Worm (Caenorhabditis elegans): ENCODE measurements around the gene F55D10.4.

F55D10.4 gene

DNA sequence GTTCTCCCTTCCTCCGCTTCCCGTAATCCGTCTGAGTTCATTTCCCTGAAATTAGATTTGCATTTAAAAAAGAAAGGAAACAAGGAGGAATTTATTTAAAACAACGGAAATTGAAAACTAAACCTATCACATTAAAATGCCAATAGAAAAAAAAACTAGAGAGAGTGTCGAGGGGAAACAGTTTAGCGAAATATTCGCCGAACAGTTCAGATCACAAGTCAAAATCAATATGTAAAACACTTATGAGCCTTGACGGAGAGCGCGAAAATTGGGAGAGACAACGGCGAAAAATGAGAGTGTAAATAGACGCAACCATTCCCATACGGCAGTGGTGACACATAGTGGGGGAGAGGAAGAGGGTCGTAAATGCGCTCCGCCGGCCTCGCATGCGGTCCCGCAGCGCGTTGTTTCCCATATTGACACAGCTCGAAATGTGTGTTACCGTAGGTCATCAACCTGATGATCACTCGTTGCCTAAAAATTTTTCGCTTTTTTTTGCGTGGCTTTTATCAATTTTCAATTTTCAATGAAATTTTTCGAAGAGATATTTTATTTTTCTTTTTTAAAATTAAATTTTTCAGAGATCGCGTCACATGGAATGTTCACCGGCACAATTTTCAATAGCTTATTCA, 8.6 kb downstream of the F55D10.4 start, which contains the start of the genes dnj-14 and glit-1 (continued):
- TF ChIP-seq R02D3.7 (tag; optimal IDR thresholded peaks at IDR 0.05) (no peak), ceh-16 (tag; optimal IDR thresholded peaks at IDR 0.05) (no peak), F13H6.1 (tag; optimal IDR thresholded peaks at IDR 0.05) (peak; percentile 94), nhr-6 (tag; optimal IDR thresholded peaks at IDR 0.05) (peak; percentile 71), lin-39 (tag; optimal IDR thresholded peaks at IDR 0.05) (no peak), mdl-1 (tag; optimal IDR thresholded peaks at IDR 0.05) (peak; percentile 48 to 76)

DNA sequence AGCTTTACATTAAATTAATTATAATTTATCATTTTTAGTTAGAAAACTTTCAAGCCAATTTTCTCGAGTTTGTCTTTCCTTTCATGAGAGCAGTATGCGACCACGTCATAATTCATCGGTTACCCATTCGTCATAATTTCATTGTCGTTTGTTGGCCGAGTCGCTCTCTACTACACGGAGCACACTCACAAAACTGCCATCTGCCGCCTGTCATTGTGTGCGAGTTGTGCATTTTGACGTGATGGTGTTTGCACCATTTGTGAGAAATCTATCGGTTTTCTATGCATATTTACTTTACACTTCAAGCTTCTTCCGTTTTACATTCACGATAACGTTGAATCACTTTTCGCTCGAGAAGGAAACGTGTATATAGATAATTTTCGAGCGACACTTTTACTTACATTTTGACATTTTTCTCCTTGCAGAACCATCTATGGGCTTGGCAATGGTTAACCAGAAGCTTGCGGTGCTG, 13.7 kb downstream of the F55D10.4 start, which contains the start of gene dhhc-10:
Gene dhhc-10 (plus strand): TSS at position 422 of the 472 bp plus-strand sequence.
- TF ChIP-seq lin-13 (GFP tag; optimal IDR thresholded peaks at IDR 0.05): peak; percentile 26
- peak; percentile 69 for TF ChIP-seq F13H6.1 (tag; optimal IDR thresholded peaks at IDR 0.05)
- TF ChIP-seq sma-9 (GFP tag; optimal IDR thresholded peaks at IDR 0.05): peak; percentile 47
- no peak for TF ChIP-seq sma-9 (tag; optimal IDR thresholded peaks at IDR 0.05)
- TF ChIP-seq unc-55 (GFP tag; optimal IDR thresholded peaks at IDR 0.05): peak; percentile 41
- no peak for TF ChIP-seq mdl-1 (tag; optimal IDR thresholded peaks at IDR 0.05)
- TF ChIP-seq lsy-2 (tag; optimal IDR thresholded peaks at IDR 0.05): peak; percentile 28 to 73
- no peak for TF ChIP-seq elt-1 (tag; optimal IDR thresholded peaks at IDR 0.05)
- TF ChIP-seq mab-5 (tag; optimal IDR thresholded peaks at IDR 0.05): peak; percentile 37
- TF ChIP-seq nhr-21 (tag; optimal IDR thresholded peaks at IDR 0.05): no peak
- peak; percentile 46 for TF ChIP-seq gmeb-1 (tag; optimal IDR thresholded peaks at IDR 0.05)
- no peak for TF ChIP-seq Y55F3AM.14 (GFP tag; optimal IDR thresholded peaks at IDR 0.05)
- TF ChIP-seq lin-11 (tag; optimal IDR thresholded peaks at IDR 0.05): peak; percentile 10
- TF ChIP-seq fos-1 (tag; optimal IDR thresholded peaks at IDR 0.05): peak; percentile 98
- TF ChIP-seq crh-2 (tag; optimal IDR thresholded peaks at IDR 0.05): peak; percentile 80
- peak; percentile 68 for TF ChIP-seq C34F6.9 (tag; optimal IDR thresholded peaks at IDR 0.05)
- TF ChIP-seq nhr-129 (tag; optimal IDR thresholded peaks at IDR 0.05): peak; percentile 82
- no peak for TF ChIP-seq sem-4 (tag; optimal IDR thresholded peaks at IDR 0.05)
- no peak for TF ChIP-seq snpc-4 (tag; optimal IDR thresholded peaks at IDR 0.05)

DNA sequence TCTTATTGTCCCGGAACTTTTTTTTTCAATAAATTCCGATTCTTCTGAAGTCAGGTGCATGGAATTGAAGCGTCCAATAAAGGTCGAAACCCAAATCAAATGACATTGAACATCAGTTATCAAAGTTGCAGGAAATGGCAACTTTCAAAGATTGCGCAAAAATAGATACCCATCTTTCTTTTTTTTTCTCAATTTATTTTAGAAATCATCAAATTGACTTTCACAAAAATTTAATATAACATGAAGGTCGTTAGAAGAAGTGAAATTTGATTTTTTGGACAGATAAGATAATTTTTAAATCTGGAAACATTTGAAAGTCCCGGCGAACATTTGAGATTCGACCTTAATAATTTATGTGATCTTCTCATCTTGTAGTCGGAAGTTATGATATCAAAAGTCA, 14.8 kb downstream of the F55D10.4 start:
- TF ChIP-seq nhr-25 (tag; optimal IDR thresholded peaks at IDR 0.05) (peak; percentile 40), unc-62 (GFP tag; optimal IDR thresholded peaks at IDR 0.05) (no peak), blmp-1 (tag; optimal IDR thresholded peaks at IDR 0.05; ENCODE audit: insufficient read depth) (peak; percentile 64)

DNA sequence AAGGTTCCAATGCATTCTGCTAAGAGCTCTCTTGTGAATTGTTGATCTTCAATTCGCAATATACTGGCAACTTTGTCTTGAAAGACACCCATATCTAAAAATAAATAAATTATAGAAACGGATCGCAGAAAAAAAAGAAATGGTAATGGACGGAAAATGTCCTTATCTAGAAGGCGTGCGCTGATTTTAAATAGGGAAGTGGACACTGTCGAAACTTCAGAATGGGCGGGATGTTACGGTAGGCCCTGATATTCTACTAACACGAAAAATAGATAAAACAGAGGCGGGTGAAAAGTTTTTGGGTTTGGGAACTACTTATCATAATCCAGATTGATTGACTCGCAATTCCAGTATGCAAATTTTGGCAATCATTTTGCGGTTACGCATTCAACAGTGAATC, 15.6 kb downstream of the F55D10.4 start, which contains the start of gene aqp-8:
Gene aqp-8 (minus strand): TSS at position 101 of the 400 bp plus-strand sequence.
- TF ChIP-seq skn-1 (tag; optimal IDR thresholded peaks at IDR 0.05) (no peak), R02D3.7 (tag; optimal IDR thresholded peaks at IDR 0.05) (no peak), fos-1 (tag; optimal IDR thresholded peaks at IDR 0.05) (no peak), peb-1 (tag; optimal IDR thresholded peaks at IDR 0.05) (no peak)

DNA sequence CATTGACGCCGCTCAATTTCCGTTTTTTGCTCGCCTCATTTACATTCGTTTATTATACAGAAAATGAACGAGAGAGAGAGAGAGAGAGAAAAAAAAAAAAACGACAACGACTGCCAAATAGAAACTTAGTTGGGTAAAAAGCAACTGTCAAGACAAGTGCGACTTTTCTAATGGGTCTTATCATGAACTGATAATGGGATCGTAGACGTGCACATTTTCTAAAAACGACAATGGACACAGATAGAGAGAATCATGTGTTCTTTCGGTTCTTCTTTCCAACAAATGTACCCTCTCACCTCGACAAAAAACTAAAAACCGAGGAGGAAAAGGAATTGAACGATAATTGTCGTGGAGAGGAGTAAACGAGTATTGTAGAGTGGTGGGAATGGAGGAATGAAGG, 20.4 kb downstream of the F55D10.4 start:
- no peak for TF ChIP-seq unc-39 (tag; optimal IDR thresholded peaks at IDR 0.05)
- TF ChIP-seq skn-1 (tag; optimal IDR thresholded peaks at IDR 0.05): no peak
- peak; percentile 23 for TF ChIP-seq crh-2 (tag; optimal IDR thresholded peaks at IDR 0.05)
- no peak for TF ChIP-seq lin-13 (GFP tag; optimal IDR thresholded peaks at IDR 0.05)
- no peak for TF ChIP-seq elt-3 (tag; optimal IDR thresholded peaks at IDR 0.05)
- peak; percentile 5 for TF ChIP-seq gmeb-1 (tag; optimal IDR thresholded peaks at IDR 0.05)
- no peak for TF ChIP-seq ZK546.5 (tag; optimal IDR thresholded peaks at IDR 0.05)
- no peak for TF ChIP-seq nhr-6 (tag; optimal IDR thresholded peaks at IDR 0.05)
- TF ChIP-seq nhr-10 (tag; optimal IDR thresholded peaks at IDR 0.05): no peak
- TF ChIP-seq sma-9 (GFP tag; optimal IDR thresholded peaks at IDR 0.05): peak; percentile 47
- TF ChIP-seq sma-9 (tag; optimal IDR thresholded peaks at IDR 0.05): no peak
- no peak for TF ChIP-seq lin-39 (tag; optimal IDR thresholded peaks at IDR 0.05)
- TF ChIP-seq fos-1 (tag; optimal IDR thresholded peaks at IDR 0.05): peak; percentile 69
